Fruit fly (Drosophila melanogaster): Measurements from ENCODE around the gene SerRS.

Gene SerRS

DNA sequence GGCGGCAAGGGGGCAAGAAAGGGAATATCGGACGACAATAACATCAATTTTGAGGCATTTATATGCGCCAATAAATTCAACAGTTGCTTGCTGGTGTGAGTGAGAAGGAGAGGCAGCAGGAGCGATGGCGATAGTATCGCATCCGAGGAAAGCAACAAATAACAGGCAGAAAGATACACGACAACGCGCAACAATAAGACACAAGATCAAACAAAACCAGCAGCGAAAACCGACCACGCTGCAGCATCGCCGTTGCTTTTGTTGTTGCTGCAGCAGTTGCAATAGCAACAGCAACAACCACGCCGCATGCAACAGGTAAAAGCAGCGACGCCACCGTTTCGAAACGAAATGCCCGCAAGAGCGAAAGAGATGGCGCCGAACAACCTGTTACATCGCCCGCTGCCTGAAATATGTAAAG is 36.7 kb downstream of the SerRS start:
- TF ChIP-seq HLH106 (tag; optimal IDR thresholded peaks at IDR 0.05) (no peak), usp (GFP tag; optimal IDR thresholded peaks at IDR 0.05) (no peak), OdsH (GFP tag; optimal IDR thresholded peaks at IDR 0.05) (no peak), br (GFP tag; optimal IDR thresholded peaks at IDR 0.05) (no peak), rgr (GFP tag; optimal IDR thresholded peaks at IDR 0.05) (no peak), Mio (GFP tag; optimal IDR thresholded peaks at IDR 0.05) (no peak), pan (optimal IDR thresholded peaks at IDR 0.05) (no peak), Hr78 (GFP tag; optimal IDR thresholded peaks at IDR 0.05) (no peak), dmrt93B (GFP tag; optimal IDR thresholded peaks at IDR 0.05) (no peak)

DNA sequence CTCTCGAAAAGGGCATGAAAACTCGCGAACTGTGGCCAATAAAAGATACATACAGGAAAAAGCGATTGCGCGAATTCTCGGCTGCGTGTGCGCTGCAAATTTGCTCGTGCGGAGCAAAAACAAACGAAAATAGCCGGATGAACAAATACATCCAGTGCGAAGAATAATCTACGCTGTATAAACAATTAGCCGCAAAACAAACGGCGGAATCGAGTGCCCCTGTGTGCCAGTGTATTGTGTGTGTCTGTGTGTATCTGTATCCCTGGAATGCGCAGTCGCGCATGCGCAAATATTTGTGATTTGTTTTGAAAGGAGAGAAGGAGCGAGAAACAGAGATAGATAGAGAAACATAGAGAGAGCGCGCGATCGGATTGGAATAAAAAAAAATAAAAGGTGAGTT is 37.6 kb downstream of the SerRS start:
- TF ChIP-seq lola (GFP tag; optimal IDR thresholded peaks at IDR 0.05) = no peak
- no peak for TF ChIP-seq GATAd (GFP tag; optimal IDR thresholded peaks at IDR 0.05)
- no peak for TF ChIP-seq brk (GFP tag; optimal IDR thresholded peaks at IDR 0.05)
- no peak for TF ChIP-seq Dfd (GFP tag; optimal IDR thresholded peaks at IDR 0.05)
- TF ChIP-seq Hnf4 (GFP tag; optimal IDR thresholded peaks at IDR 0.05) = no peak
- no peak for TF ChIP-seq jim (GFP tag; optimal IDR thresholded peaks at IDR 0.05)
- TF ChIP-seq Rel (GFP tag; optimal IDR thresholded peaks at IDR 0.05) = no peak
- no peak for TF ChIP-seq Rel (tag; optimal IDR thresholded peaks at IDR 0.05)
- TF ChIP-seq br (GFP tag; optimal IDR thresholded peaks at IDR 0.05) = no peak
- no peak for TF ChIP-seq rgr (GFP tag; optimal IDR thresholded peaks at IDR 0.05)
- no peak for TF ChIP-seq pan (optimal IDR thresholded peaks at IDR 0.05)
- no peak for TF ChIP-seq Sp1 (GFP tag; optimal IDR thresholded peaks at IDR 0.05)
- no peak for TF ChIP-seq HLH106 (tag; optimal IDR thresholded peaks at IDR 0.05)
- no peak for TF ChIP-seq Myc (optimal IDR thresholded peaks at IDR 0.05)
- no peak for TF ChIP-seq dmrt93B (GFP tag; optimal IDR thresholded peaks at IDR 0.05)
- no peak for TF ChIP-seq CrebA (GFP tag; optimal IDR thresholded peaks at IDR 0.05; ENCODE audit: borderline replicate concordance)
- TF ChIP-seq fru (GFP tag; optimal IDR thresholded peaks at IDR 0.05) = no peak
- TF ChIP-seq Mio (GFP tag; optimal IDR thresholded peaks at IDR 0.05) = no peak
- TF ChIP-seq h (GFP tag; optimal IDR thresholded peaks at IDR 0.05) = no peak

dm6 chr2L:2999113-2999512 is 38.1 kb downstream of the SerRS start, which contains the start of gene Ccdc85:
Gene Ccdc85 (plus strand): TSS chr2L:2999286.
- TF ChIP-seq dmrt93B (GFP tag; optimal IDR thresholded peaks at IDR 0.05) (no peak), foxo (GFP tag; optimal IDR thresholded peaks at IDR 0.05) (peak in 1 of 2 experiments; percentile 50), Jra (GFP tag; optimal IDR thresholded peaks at IDR 0.05) (peak; percentile 28), HLH106 (tag; optimal IDR thresholded peaks at IDR 0.05) (no peak), lola (GFP tag; optimal IDR thresholded peaks at IDR 0.05) (no peak), tai (GFP tag; optimal IDR thresholded peaks at IDR 0.05) (no peak), dl (GFP tag; optimal IDR thresholded peaks at IDR 0.05; ENCODE audit: insufficient read depth in 1 of 2, partially characterized antibody in 2 of 2) (peak in 1 of 2 experiments; percentile 3), pan (optimal IDR thresholded peaks at IDR 0.05) (no peak), Dif (GFP tag; optimal IDR thresholded peaks at IDR 0.05; ENCODE audit: partially characterized antibody) (peak; percentile 75), Vsx2 (GFP tag; optimal IDR thresholded peaks at IDR 0.05; ENCODE audit: partially characterized antibody) (peak; percentile 60), Dfd (GFP tag; optimal IDR thresholded peaks at IDR 0.05) (no peak), Abd-B (GFP tag; optimal IDR thresholded peaks at IDR 0.05) (no peak), Myc (optimal IDR thresholded peaks at IDR 0.05) (peak; percentile 40), CG9705 (GFP tag; optimal IDR thresholded peaks at IDR 0.05) (no peak), h (GFP tag; optimal IDR thresholded peaks at IDR 0.05) (peak; percentile 6), Rel (GFP tag; optimal IDR thresholded peaks at IDR 0.05) (no peak), Rel (tag; optimal IDR thresholded peaks at IDR 0.05) (peak; percentile 39), rgr (GFP tag; optimal IDR thresholded peaks at IDR 0.05) (no peak), sage (GFP tag; optimal IDR thresholded peaks at IDR 0.05) (no peak)

DNA sequence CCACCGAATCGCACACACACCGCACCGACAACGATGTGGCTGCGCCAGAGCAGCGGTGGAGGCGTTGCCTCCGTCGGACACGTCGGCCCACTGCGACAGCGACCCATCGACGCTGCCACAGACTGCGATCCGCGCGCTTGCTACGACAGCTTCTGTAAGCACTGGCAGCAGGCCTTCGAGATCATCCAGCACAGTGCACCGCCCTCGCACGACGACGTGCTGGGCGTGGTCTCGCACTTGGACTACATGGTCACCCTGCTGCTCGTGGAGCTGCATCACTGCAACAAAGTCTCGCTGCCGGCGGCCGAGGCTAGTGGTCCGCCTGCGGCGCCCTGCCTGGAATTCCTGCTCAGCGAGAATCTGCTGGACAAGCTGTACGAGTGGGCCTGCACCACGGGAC is 43.5 kb downstream of the SerRS start:
- no peak for TF ChIP-seq dl (GFP tag; optimal IDR thresholded peaks at IDR 0.05; ENCODE audit: insufficient read depth in 1 of 2, partially characterized antibody in 2 of 2)
- TF ChIP-seq Vsx2 (GFP tag; optimal IDR thresholded peaks at IDR 0.05; ENCODE audit: partially characterized antibody) = no peak
- TF ChIP-seq tai (GFP tag; optimal IDR thresholded peaks at IDR 0.05) = no peak
- TF ChIP-seq GATAd (GFP tag; optimal IDR thresholded peaks at IDR 0.05) = no peak
- no peak for TF ChIP-seq br (GFP tag; optimal IDR thresholded peaks at IDR 0.05)
- no peak for TF ChIP-seq sv (GFP tag; optimal IDR thresholded peaks at IDR 0.05)
- TF ChIP-seq CG9705 (GFP tag; optimal IDR thresholded peaks at IDR 0.05) = no peak
- no peak for TF ChIP-seq Hnf4 (GFP tag; optimal IDR thresholded peaks at IDR 0.05)
- no peak for TF ChIP-seq dsf (GFP tag; optimal IDR thresholded peaks at IDR 0.05; ENCODE audit: borderline replicate concordance)
- no peak for TF ChIP-seq ey (GFP tag; optimal IDR thresholded peaks at IDR 0.05)
- no peak for TF ChIP-seq usp (GFP tag; optimal IDR thresholded peaks at IDR 0.05)
- TF ChIP-seq Dfd (GFP tag; optimal IDR thresholded peaks at IDR 0.05) = no peak
- TF ChIP-seq psq (GFP tag; optimal IDR thresholded peaks at IDR 0.05) = no peak
- TF ChIP-seq Hr83 (GFP tag; optimal IDR thresholded peaks at IDR 0.05; ENCODE audit: poor library complexity, severe bottlenecking) = no peak
- TF ChIP-seq OdsH (GFP tag; optimal IDR thresholded peaks at IDR 0.05) = no peak
- TF ChIP-seq sage (GFP tag; optimal IDR thresholded peaks at IDR 0.05) = no peak
- no peak for TF ChIP-seq lola (GFP tag; optimal IDR thresholded peaks at IDR 0.05)
- no peak for TF ChIP-seq woc (GFP tag; optimal IDR thresholded peaks at IDR 0.05)
- no peak for TF ChIP-seq N (GFP tag; optimal IDR thresholded peaks at IDR 0.05)
- TF ChIP-seq HLH106 (tag; optimal IDR thresholded peaks at IDR 0.05) = no peak
